Worm (Caenorhabditis elegans) whole organism, mixed stage, embryonic: ENCODE measurements around the gene C15F1.1.
"Not testable (repeated sequence)": the region's sequence is repeated elsewhere in the genome, so short reads cannot be mapped to it uniquely, and the experiment has no call there.

Experiments
- M03D4.4 ChIP-seq: sonication (generic microtip); optimal IDR thresholded peaks from 2 replicates; lab custom pipeline; 2017; ENCODE audit warnings: mild to moderate bottlenecking, missing genetic modification characterization, missing compliant biosample characterization
- bed-3 ChIP-seq: fragments of 200-800 bp; sonication (Bioruptor generic); optimal IDR thresholded peaks from 3 replicates; lab custom pipeline; 2018; ENCODE audit warnings: mild to moderate bottlenecking, missing genetic modification characterization, moderate library complexity, missing compliant biosample characterization
- blmp-1 ChIP-seq: fragments of 150-350 bp; optimal IDR thresholded peaks from 2 replicates; lab custom pipeline; 2014; ENCODE audit warnings: missing biosample characterization, missing genetic modification characterization
- ceh-43 ChIP-seq: fragments of 200-800 bp; sonication (Bioruptor generic); optimal IDR thresholded peaks from 2 replicates; lab custom pipeline; 2018; ENCODE audit warnings: mild to moderate bottlenecking, missing genetic modification characterization, moderate library complexity, missing compliant biosample characterization
- ceh-83 ChIP-seq: fragments of 200-800 bp; sonication (Bioruptor generic); optimal IDR thresholded peaks from 2 replicates; lab custom pipeline; 2018; ENCODE audit warnings: mild to moderate bottlenecking, missing genetic modification characterization, missing compliant biosample characterization
- ces-1 ChIP-seq: fragments of 150-350 bp; optimal IDR thresholded peaks from 2 replicates; lab custom pipeline; 2014; ENCODE audit warnings: missing biosample characterization, missing genetic modification reagents, missing genetic modification characterization
- cnd-1 ChIP-seq: fragments of 200-800 bp; sonication (Bioruptor generic); optimal IDR thresholded peaks from 2 replicates; lab custom pipeline; 2018; ENCODE audit warnings: mild to moderate bottlenecking, missing genetic modification characterization, missing compliant biosample characterization
- drap-1 ChIP-seq: fragments of 200-800 bp; sonication (Bioruptor generic); optimal IDR thresholded peaks from 3 replicates; lab custom pipeline; 2018; ENCODE audit warnings: mild to moderate bottlenecking, missing genetic modification characterization, missing compliant biosample characterization
- elt-1 ChIP-seq: sonication (generic microtip); optimal IDR thresholded peaks from 2 replicates; lab custom pipeline; 2017; ENCODE audit warnings: missing genetic modification characterization, mild to moderate bottlenecking, missing compliant biosample characterization, antibody characterized with exemption, moderate library complexity, borderline replicate concordance; ENCODE audit not compliant: insufficient read depth
- flh-1 ChIP-seq: fragments of 200-800 bp; sonication (Bioruptor generic); optimal IDR thresholded peaks from 2 replicates; lab custom pipeline; 2018; ENCODE audit warnings: mild to moderate bottlenecking, missing genetic modification characterization, moderate library complexity, missing compliant biosample characterization
- ham-2 ChIP-seq: fragments of 200-800 bp; sonication (Bioruptor generic); optimal IDR thresholded peaks from 2 replicates; lab custom pipeline; 2018; ENCODE audit warnings: mild to moderate bottlenecking, missing genetic modification characterization, missing compliant biosample characterization
- hlh-1 ChIP-seq: fragments of 150-350 bp; optimal IDR thresholded peaks from 2 replicates; lab custom pipeline; 2014; ENCODE audit warnings: missing biosample characterization, missing genetic modification reagents, missing genetic modification characterization
- lin-32 ChIP-seq: fragments of 200-800 bp; sonication (Bioruptor generic); optimal IDR thresholded peaks from 2 replicates; lab custom pipeline; 2018; ENCODE audit warnings: mild to moderate bottlenecking, missing genetic modification characterization, missing compliant biosample characterization
- lsy-2 ChIP-seq: fragments of 150-350 bp; optimal IDR thresholded peaks from 2 replicates; lab custom pipeline; 2014; ENCODE audit warnings: missing biosample characterization, missing genetic modification characterization
- mab-5 ChIP-seq: fragments of 150-350 bp; optimal IDR thresholded peaks from 2 replicates; lab custom pipeline; 2014; ENCODE audit warnings: missing biosample characterization, missing genetic modification characterization
- mep-1 ChIP-seq: fragments of 150-350 bp; optimal IDR thresholded peaks from 2 replicates; lab custom pipeline; 2017; ENCODE audit warnings: missing biosample characterization, missing genetic modification reagents, missing genetic modification characterization, inconsistent platforms
- mls-2 ChIP-seq: sonication (generic microtip); optimal IDR thresholded peaks from 2 replicates; lab custom pipeline; 2016; ENCODE audit warnings: mild to moderate bottlenecking, missing genetic modification characterization, moderate library complexity, missing compliant biosample characterization
- nhr-12 ChIP-seq: fragments of 150-350 bp; optimal IDR thresholded peaks from 2 replicates; lab custom pipeline; 2014; ENCODE audit warnings: missing biosample characterization, missing genetic modification characterization
- nhr-237 ChIP-seq: fragments of 150-350 bp; optimal IDR thresholded peaks from 2 replicates; lab custom pipeline; 2014; ENCODE audit warnings: missing biosample characterization, missing genetic modification characterization
- nhr-28 ChIP-seq: fragments of 150-350 bp; optimal IDR thresholded peaks from 2 replicates; lab custom pipeline; 2014; ENCODE audit warnings: missing biosample characterization, missing genetic modification characterization
- sem-2 ChIP-seq: fragments of 200-800 bp; sonication (Bioruptor generic); optimal IDR thresholded peaks from 2 replicates; lab custom pipeline; 2018; ENCODE audit warnings: mild to moderate bottlenecking, missing genetic modification characterization, missing compliant biosample characterization
- sptf-1 ChIP-seq: sonication (generic microtip); optimal IDR thresholded peaks from 2 replicates; lab custom pipeline; 2017; ENCODE audit warnings: mild to moderate bottlenecking, missing genetic modification characterization, moderate library complexity, missing compliant biosample characterization
- tbx-8 ChIP-seq: fragments of 200-800 bp; sonication (Bioruptor generic); optimal IDR thresholded peaks from 2 replicates; lab custom pipeline; 2018; ENCODE audit warnings: mild to moderate bottlenecking, missing genetic modification characterization, moderate library complexity, missing compliant biosample characterization
- unc-120 ChIP-seq: sonication (generic microtip); optimal IDR thresholded peaks from 2 replicates; lab custom pipeline; 2017; ENCODE audit warnings: missing genetic modification characterization, missing compliant biosample characterization; ENCODE audit not compliant: poor library complexity, severe bottlenecking
- unc-39 ChIP-seq: fragments of 150-350 bp; optimal IDR thresholded peaks from 2 replicates; lab custom pipeline; 2014; ENCODE audit warnings: missing biosample characterization, missing genetic modification characterization
- unc-62 ChIP-seq: fragments of 150-350 bp; optimal IDR thresholded peaks from 2 replicates; lab custom pipeline; 2014; ENCODE audit warnings: missing biosample characterization, missing genetic modification reagents, missing genetic modification characterization
- zip-8 ChIP-seq: fragments of 150-350 bp; optimal IDR thresholded peaks from 2 replicates; lab custom pipeline; 2014; ENCODE audit warnings: missing biosample characterization, missing genetic modification characterization
- ztf-11 ChIP-seq: fragments of 150-350 bp; optimal IDR thresholded peaks from 2 replicates; lab custom pipeline; 2014; ENCODE audit warnings: missing biosample characterization, missing genetic modification characterization

C15F1.1 gene

DNA sequence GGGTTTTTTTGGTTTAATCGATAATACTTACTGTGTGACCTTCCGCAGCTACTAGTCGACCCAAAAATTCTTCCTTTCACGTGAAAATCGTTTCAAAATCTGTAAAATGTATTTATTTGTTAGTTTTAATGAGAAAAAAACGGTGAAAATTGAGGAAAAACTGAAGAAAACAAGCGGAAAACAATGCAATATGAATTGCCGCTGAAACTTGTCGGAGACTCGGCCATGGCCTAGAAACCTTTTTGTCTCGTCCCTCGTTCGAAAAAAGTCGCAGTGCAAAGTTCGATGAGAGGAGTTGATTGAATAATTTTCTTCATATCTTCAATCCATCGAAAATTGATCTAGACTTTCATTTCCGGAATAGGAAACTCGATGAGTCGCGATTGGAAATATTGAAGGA lies 11.9 kb upstream of the C15F1.1 start, which contains the start of gene C15F1.8:
Gene C15F1.8, minus strand, starts transcription at position 101 of the 400 bp plus-strand sequence.
- not testable (repeated sequence) for TF ChIP-seq lsy-2 (tag; lab: Kevin White, UChicago); bed-3; nhr-28
- TF ChIP-seq, all 35 proteins: peak for 0; not testable (repeated sequence) for 35

ce11 chrII:6978908-6979307 lies 10.8 kb upstream of the C15F1.1 start:
- TF ChIP-seq nhr-12 (tag; lab: Kevin White, UChicago) (no peak), ceh-43 (GFP tag; lab: Kevin White, UChicago) (no peak), nhr-28 (no peak), unc-39 (no peak), bed-3 (no peak), mep-1 (no peak), sem-2 (GFP tag; lab: Kevin White, UChicago) (no peak), ztf-11 (no peak), sptf-1 (tag; lab: Kevin White, UChicago) (no peak)

DNA sequence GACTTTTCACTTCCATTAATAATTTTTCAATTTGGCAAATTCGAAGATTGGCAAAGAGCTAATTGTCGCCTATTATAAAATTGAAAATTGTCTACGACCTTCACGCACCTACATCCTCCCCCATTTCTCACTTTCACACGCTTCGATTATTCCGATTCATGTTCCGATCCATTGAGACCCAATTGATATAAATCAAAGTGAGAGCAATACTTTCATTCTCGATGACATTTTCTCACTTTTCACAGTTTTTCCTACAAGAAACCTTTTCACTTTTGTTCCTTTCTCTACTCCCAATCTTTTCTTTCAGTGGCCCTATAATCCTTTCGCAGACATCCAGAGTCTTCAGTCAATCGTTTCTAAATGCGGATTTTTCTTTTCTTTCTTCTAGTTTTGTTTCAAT lies 10.0 kb upstream of the C15F1.1 start, which contains the start of gene C15F1.2:
Gene C15F1.2, plus strand, starts transcription at position 308 of the 400 bp plus-strand sequence.
- TF ChIP-seq M03D4.4 (tag; lab: Kevin White, UChicago), result no peak
- TF ChIP-seq blmp-1 (tag; lab: Kevin White, UChicago), result peak; percentile 44

- peak; percentile 71 for TF ChIP-seq ces-1 (GFP tag; lab: Kevin White, UChicago)
- no peak for TF ChIP-seq sptf-1 (tag; lab: Kevin White, UChicago)
Observed at ce11 chrII:6992949-6993348, 3.3 kb downstream of the C15F1.1 start.

ce11 chrII:6994677-6995076 lies 5.0 kb downstream of the C15F1.1 start, which contains the start of gene unc-104:
unc-104 (plus strand) TSS chrII:6994987.
- TF ChIP-seq ces-1 (GFP tag; lab: Kevin White, UChicago) (peak; percentile 72), flh-1 (GFP tag; lab: Kevin White, UChicago) (no peak)
- TF ChIP-seq, all 35 proteins: peak for 1

DNA sequence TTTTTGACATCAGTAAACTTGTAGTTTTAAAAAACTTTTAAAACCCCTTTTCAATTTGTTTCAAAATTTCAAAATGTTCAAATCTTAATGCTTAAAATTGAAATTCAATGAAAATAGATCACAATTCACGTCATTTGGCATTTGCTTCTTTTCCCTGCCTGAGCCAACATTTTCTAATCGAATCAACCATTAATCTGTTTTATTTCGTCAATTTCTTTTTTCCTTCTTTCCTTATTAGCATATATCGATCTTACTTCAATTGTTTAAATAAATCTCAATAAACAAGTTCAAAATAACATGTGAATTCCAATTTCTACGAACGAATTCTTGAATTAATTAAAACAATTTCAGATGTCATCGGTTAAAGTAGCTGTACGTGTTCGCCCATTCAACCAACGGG lies 5.9 kb downstream of the C15F1.1 start:
- TF ChIP-seq mab-5 (tag; lab: Kevin White, UChicago) (no peak), ces-1 (GFP tag; lab: Kevin White, UChicago) (peak; percentile 58)

- TF ChIP-seq drap-1 (GFP tag; lab: Kevin White, UChicago) (peak; percentile 90), ceh-43 (GFP tag; lab: Kevin White, UChicago) (peak; percentile 80), bed-3 (peak; percentile 73), mls-2 (peak; percentile 92), M03D4.4 (tag; lab: Kevin White, UChicago) (peak; percentile 92), unc-120 (tag; lab: Kevin White, UChicago) (peak; percentile 66), ham-2 (peak; percentile 88), sptf-1 (tag; lab: Kevin White, UChicago) (peak; percentile 90), sem-2 (GFP tag; lab: Kevin White, UChicago) (peak; percentile 83), flh-1 (GFP tag; lab: Kevin White, UChicago) (peak; percentile 75), lin-32 (GFP tag; lab: Kevin White, UChicago) (peak; percentile 71), ceh-83 (GFP tag; lab: Kevin White, UChicago) (peak; percentile 92), tbx-8 (GFP tag; lab: Kevin White, UChicago) (peak; percentile 70), cnd-1 (tag; lab: Kevin White, UChicago) (peak; percentile 90)
Observed at ce11 chrII:7001405-7001804, 11.7 kb downstream of the C15F1.1 start.

DNA sequence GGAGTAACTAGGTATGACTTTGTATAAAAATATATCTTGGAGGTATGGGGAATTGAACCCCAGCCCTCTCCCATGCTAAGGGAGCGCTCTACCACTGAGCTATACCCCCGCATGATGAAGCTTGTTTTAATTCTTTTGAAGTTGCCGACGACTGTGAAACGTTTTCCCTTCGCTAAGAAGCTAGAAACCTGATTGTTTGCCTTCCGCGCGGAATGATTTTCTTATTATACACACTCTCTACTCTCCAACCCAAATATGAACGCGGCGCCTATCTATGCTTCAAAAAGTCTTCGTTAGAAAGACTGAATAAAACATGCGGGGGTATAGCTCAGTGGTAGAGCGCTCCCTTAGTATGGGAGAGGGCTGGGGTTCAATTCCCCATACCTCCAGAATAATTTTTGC lies 13.3 kb downstream of the C15F1.1 start:
- TF ChIP-seq sem-2 (GFP tag; lab: Kevin White, UChicago) (no peak), mab-5 (tag; lab: Kevin White, UChicago) (no peak), bed-3 (no peak), tbx-8 (GFP tag; lab: Kevin White, UChicago) (no peak), ceh-43 (GFP tag; lab: Kevin White, UChicago) (no peak), nhr-237 (tag; lab: Kevin White, UChicago) (no peak), zip-8 (no peak), hlh-1 (tag; lab: Kevin White, UChicago) (no peak), flh-1 (GFP tag; lab: Kevin White, UChicago) (no peak), drap-1 (GFP tag; lab: Kevin White, UChicago) (no peak), unc-62 (GFP tag; lab: Kevin White, UChicago) (no peak), lin-32 (GFP tag; lab: Kevin White, UChicago) (no peak), ham-2 (no peak), ces-1 (GFP tag; lab: Kevin White, UChicago) (no peak), elt-1 (tag; lab: Kevin White, UChicago) (no peak)
